Worm (Caenorhabditis elegans) whole organism, early embryonic: ENCODE data around the gene bath-29.

ENCODE experiments used
- B0310.2 ChIP-seq: sonication (generic microtip); optimal IDR thresholded peaks from 2 replicates; lab custom pipeline; 2016; ENCODE audit warnings: mild to moderate bottlenecking, missing genetic modification characterization, missing compliant biosample characterization
- aly-1 ChIP-seq: sonication (generic microtip); optimal IDR thresholded peaks from 2 replicates; lab custom pipeline; 2016; ENCODE audit warnings: missing genetic modification characterization, missing compliant biosample characterization
- ama-1 ChIP-seq: fragments of 150-350 bp; optimal IDR thresholded peaks from 2 replicates; lab custom pipeline; 2014
- ceh-13 ChIP-seq: fragments of 200-800 bp; sonication (Bioruptor generic); optimal IDR thresholded peaks from 2 replicates; lab custom pipeline; 2018; ENCODE audit warnings: mild to moderate bottlenecking, missing genetic modification characterization, missing compliant biosample characterization
- ceh-36 ChIP-seq: sonication (generic microtip); optimal IDR thresholded peaks from 2 replicates; lab custom pipeline; 2016; ENCODE audit warnings: missing genetic modification characterization, inconsistent platforms, missing compliant biosample characterization
- flt-1 ChIP-seq: fragments of 200-800 bp; sonication (Bioruptor generic); IDR thresholded peaks from 2 replicates; pipeline ENCODE4 v1.3.6; 2022; ENCODE audit warnings: missing genetic modification characterization, missing compliant biosample characterization
- hmg-4 ChIP-seq: fragments of 200-800 bp; sonication (Bioruptor generic); optimal IDR thresholded peaks from 2 replicates; lab custom pipeline; 2018; ENCODE audit warnings: mild to moderate bottlenecking, missing genetic modification characterization, missing compliant biosample characterization
- tbx-11 ChIP-seq: fragments of 200-800 bp; sonication (Bioruptor generic); IDR thresholded peaks from 2 replicates; pipeline ENCODE4 v1.3.6; 2022; ENCODE audit warnings: missing genetic modification characterization, missing compliant biosample characterization
- tbx-37 ChIP-seq: fragments of 200-800 bp; sonication (Bioruptor generic); conservative IDR thresholded peaks from 2 replicates; pipeline ENCODE4 v1.3.6; 2022; ENCODE audit warnings: missing genetic modification reagents, missing genetic modification characterization, missing compliant biosample characterization

ce11 chrII:3383116-3383515 lies 34.8 kb downstream of the bath-29 start:
- no peak for TF ChIP-seq tbx-37 (GFP tag; lab: Robert Waterston, UW)
- TF ChIP-seq ama-1, result no peak
- no peak for TF ChIP-seq ceh-36 (tag; lab: Kevin White, UChicago)
- no peak for TF ChIP-seq ceh-13 (GFP tag; lab: Kevin White, UChicago)
- no peak for TF ChIP-seq flt-1 (GFP tag; lab: Robert Waterston, UW)
- TF ChIP-seq aly-1 (tag; lab: Kevin White, UChicago), result no peak
- TF ChIP-seq tbx-11 (GFP tag; lab: Robert Waterston, UW), result no peak
- no peak for TF ChIP-seq B0310.2
- no peak for TF ChIP-seq hmg-4
